Fruit fly (Drosophila melanogaster) whole organism, embryonic: ENCODE measurements around the gene Pstk.
A peak's percentile ranks its signal among the peaks of the same experiment; 100 is the strongest.

Experiments
- Atf-2 ChIP-seq: fragments of 200-800 bp; sonication (Bioruptor generic); optimal IDR thresholded peaks from 2 replicates; lab custom pipeline; 2016; ENCODE audit warnings: missing biosample characterization, missing genetic modification characterization
- CG11723 ChIP-seq: fragments of 200-800 bp; sonication (Bioruptor generic); optimal IDR thresholded peaks from 2 replicates; lab custom pipeline; 2017; ENCODE audit warnings: missing biosample characterization, mild to moderate bottlenecking, missing genetic modification characterization
- CG12071 ChIP-seq: fragments of 200-800 bp; sonication (Bioruptor generic); optimal IDR thresholded peaks from 3 replicates; lab custom pipeline; 2018; ENCODE audit warnings: missing biosample characterization, mild to moderate bottlenecking, missing genetic modification characterization
- CG13287 ChIP-seq: fragments of 200-800 bp; sonication (Bioruptor generic); IDR thresholded peaks from 2 replicates; pipeline ENCODE4 v1.3.6; 2022; ENCODE audit warnings: missing biosample characterization, missing genetic modification characterization; ENCODE audit not compliant: partially characterized antibody
- CG14441 ChIP-seq: fragments of 200-800 bp; sonication (Bioruptor generic); IDR thresholded peaks from 2 replicates; pipeline ENCODE4 v1.3.6; 2022; ENCODE audit warnings: missing biosample characterization, missing genetic modification characterization
- CG15514 ChIP-seq: fragments of 200-800 bp; sonication (Bioruptor generic); optimal IDR thresholded peaks from 3 replicates; lab custom pipeline; 2017; ENCODE audit warnings: missing biosample characterization, missing genetic modification characterization, mild to moderate bottlenecking, moderate library complexity, missing genetic modification reagents
- CG2116 ChIP-seq: fragments of 200-800 bp; sonication (Bioruptor generic); optimal IDR thresholded peaks from 3 replicates; lab custom pipeline; 2018; ENCODE audit warnings: missing biosample characterization, mild to moderate bottlenecking, missing genetic modification characterization
- CG2129 ChIP-seq: fragments of 200-800 bp; sonication (Bioruptor generic); IDR thresholded peaks from 2 replicates; pipeline ENCODE4 v1.3.6; 2022; ENCODE audit warnings: missing biosample characterization, missing genetic modification characterization; ENCODE audit not compliant: partially characterized antibody
- CG2199 ChIP-seq: fragments of 200-800 bp; sonication (Bioruptor generic); IDR thresholded peaks from 3 replicates; pipeline ENCODE4 v1.3.6; 2022; ENCODE audit warnings: missing biosample characterization, missing genetic modification characterization
- CG30020 ChIP-seq: fragments of 200-800 bp; optimal IDR thresholded peaks from 2 replicates; lab custom pipeline; 2019; ENCODE audit warnings: missing biosample characterization, mild to moderate bottlenecking, missing genetic modification characterization, moderate library complexity
- CG6175 ChIP-seq: fragments of 200-800 bp; sonication (Bioruptor generic); IDR thresholded peaks from 3 replicates; pipeline ENCODE4 v1.3.6; 2022; ENCODE audit warnings: missing biosample characterization, missing genetic modification characterization
- CG7963 ChIP-seq: fragments of 200-800 bp; sonication (Bioruptor generic); IDR thresholded peaks from 3 replicates; pipeline ENCODE4 v1.3.6; 2022; ENCODE audit warnings: missing biosample characterization, missing genetic modification characterization; ENCODE audit not compliant: partially characterized antibody
- CG9797 ChIP-seq: fragments of 200-800 bp; sonication (Bioruptor generic); optimal IDR thresholded peaks from 3 replicates; lab custom pipeline; 2018; ENCODE audit warnings: missing biosample characterization, mild to moderate bottlenecking, missing genetic modification characterization
- ERR ChIP-seq: fragments of 200-800 bp; sonication (Bioruptor generic); optimal IDR thresholded peaks from 2 replicates; lab custom pipeline; 2016; ENCODE audit warnings: missing biosample characterization, missing genetic modification characterization
- Gsc ChIP-seq: fragments of 200-800 bp; sonication (Bioruptor generic); IDR thresholded peaks from 2 replicates; pipeline ENCODE4 v1.3.6; 2022; ENCODE audit warnings: missing biosample characterization, missing genetic modification characterization
- H15 ChIP-seq: fragments of 200-800 bp; sonication (Bioruptor generic); IDR thresholded peaks from 3 replicates; pipeline ENCODE4 v1.3.6; 2022; ENCODE audit warnings: missing biosample characterization, missing genetic modification characterization
- HLH3B ChIP-seq: fragments of 200-800 bp; sonication (Bioruptor generic); IDR thresholded peaks from 2 replicates; pipeline ENCODE4 v1.3.6; 2022; ENCODE audit warnings: missing biosample characterization, missing genetic modification characterization
- Hmr ChIP-seq: fragments of 200-800 bp; sonication (Bioruptor generic); optimal IDR thresholded peaks from 3 replicates; lab custom pipeline; 2017; ENCODE audit warnings: mild to moderate bottlenecking, missing biosample characterization, missing genetic modification reagents, missing genetic modification characterization
- MESR4 ChIP-seq: fragments of 200-800 bp; sonication (Bioruptor generic); optimal IDR thresholded peaks from 2 replicates; lab custom pipeline; 2018; ENCODE audit warnings: missing biosample characterization, mild to moderate bottlenecking, missing genetic modification characterization, moderate library complexity
- MTF-1 ChIP-seq: fragments of 200-800 bp; sonication (Bioruptor generic); optimal IDR thresholded peaks from 2 replicates; lab custom pipeline; 2018; ENCODE audit warnings: missing biosample characterization, mild to moderate bottlenecking, missing genetic modification characterization, borderline replicate concordance
- Max ChIP-seq: fragments of 200-800 bp; sonication (Bioruptor generic); optimal IDR thresholded peaks from 2 replicates; lab custom pipeline; 2016; ENCODE audit warnings: missing biosample characterization, mild to moderate bottlenecking, missing genetic modification characterization
- Meics ChIP-seq: fragments of 200-800 bp; sonication (Bioruptor generic); optimal IDR thresholded peaks from 2 replicates; lab custom pipeline; 2017; ENCODE audit warnings: missing biosample characterization, mild to moderate bottlenecking, missing genetic modification characterization
- Six4 ChIP-seq: fragments of 200-800 bp; sonication (Bioruptor generic); optimal IDR thresholded peaks from 2 replicates; lab custom pipeline; 2016; ENCODE audit warnings: missing biosample characterization, missing genetic modification characterization
- Usf ChIP-seq: fragments of 200-800 bp; sonication (Bioruptor generic); optimal IDR thresholded peaks from 2 replicates; lab custom pipeline; 2017; ENCODE audit warnings: missing genotype, missing biosample characterization, missing genetic modification characterization
- Xbp1 ChIP-seq: fragments of 200-800 bp; sonication (Bioruptor generic); optimal IDR thresholded peaks from 3 replicates; lab custom pipeline; 2016; ENCODE audit warnings: missing biosample characterization, mild to moderate bottlenecking, missing genetic modification characterization
- amos ChIP-seq: fragments of 200-800 bp; sonication (Bioruptor generic); IDR thresholded peaks from 2 replicates; pipeline ENCODE4 v1.3.6; 2022; ENCODE audit warnings: missing biosample characterization, missing genetic modification characterization; ENCODE audit not compliant: partially characterized antibody
- ash1 ChIP-seq: fragments of 200-800 bp; sonication (Bioruptor generic); optimal IDR thresholded peaks from 2 replicates; lab custom pipeline; 2018; ENCODE audit warnings: missing biosample characterization, mild to moderate bottlenecking, missing genetic modification characterization
- ato ChIP-seq: fragments of 200-800 bp; sonication (Bioruptor generic); IDR thresholded peaks from 2 replicates; pipeline ENCODE4 v1.3.6; 2022; ENCODE audit warnings: missing biosample characterization, missing genetic modification characterization; ENCODE audit not compliant: partially characterized antibody
- bbx ChIP-seq: fragments of 200-800 bp; sonication (Bioruptor generic); IDR thresholded peaks from 2 replicates; pipeline ENCODE4 v1.3.6; 2022; ENCODE audit warnings: missing biosample characterization, missing genetic modification characterization; ENCODE audit not compliant: partially characterized antibody
- dmrt99B ChIP-seq: fragments of 200-800 bp; sonication (Bioruptor generic); optimal IDR thresholded peaks from 2 replicates; lab custom pipeline; 2018; ENCODE audit warnings: missing biosample characterization, mild to moderate bottlenecking, missing genetic modification characterization, moderate library complexity
- hb ChIP-seq: fragments of 200-800 bp; sonication (Bioruptor generic); IDR thresholded peaks from 3 replicates; pipeline ENCODE4 v1.3.6; 2022; ENCODE audit warnings: missing biosample characterization, missing genetic modification characterization; ENCODE audit not compliant: partially characterized antibody
- knrl ChIP-seq: fragments of 200-800 bp; sonication (Bioruptor generic); IDR thresholded peaks from 3 replicates; pipeline ENCODE4 v1.3.6; 2022; ENCODE audit warnings: missing biosample characterization, missing genetic modification characterization; ENCODE audit not compliant: partially characterized antibody
- nerfin-2 ChIP-seq: fragments of 200-800 bp; sonication (Bioruptor generic); IDR thresholded peaks from 2 replicates; pipeline ENCODE4 v1.3.6; 2022; ENCODE audit warnings: missing biosample characterization, missing genetic modification characterization; ENCODE audit not compliant: partially characterized antibody
- org-1 ChIP-seq: fragments of 200-800 bp; sonication (Bioruptor generic); optimal IDR thresholded peaks from 2 replicates; lab custom pipeline; 2017; ENCODE audit warnings: missing biosample characterization, missing genetic modification characterization
- pfk ChIP-seq: fragments of 200-800 bp; sonication (Bioruptor generic); optimal IDR thresholded peaks from 2 replicates; lab custom pipeline; 2018; ENCODE audit warnings: missing biosample characterization, mild to moderate bottlenecking, missing genetic modification characterization, moderate library complexity
- ro ChIP-seq: fragments of 200-800 bp; sonication (Bioruptor generic); IDR thresholded peaks from 2 replicates; pipeline ENCODE4 v1.3.6; 2022; ENCODE audit warnings: missing biosample characterization, missing genetic modification characterization
- run ChIP-seq: fragments of 200-800 bp; sonication (Bioruptor generic); optimal IDR thresholded peaks from 3 replicates; lab custom pipeline; 2018; ENCODE audit warnings: missing biosample characterization, mild to moderate bottlenecking, missing genetic modification characterization
- sc ChIP-seq, 3 experiments: fragments of >200 bp in 2 of 3; fragments of 200-800 bp in 1 of 3; sonication (Bioruptor generic) in 1 of 3; optimal IDR thresholded peaks; 2 replicates in 2 of 3; 3 replicates in 1 of 3; lab custom pipeline; 2017; ENCODE audit warnings: mild to moderate bottlenecking in 1 of 3, missing biosample characterization in 1 of 3, missing genetic modification characterization in 1 of 3, missing genetic modification reagents in 1 of 3
- seq ChIP-seq: fragments of 200-800 bp; sonication (Bioruptor generic); IDR thresholded peaks from 2 replicates; pipeline ENCODE4 v1.3.6; 2022; ENCODE audit warnings: missing biosample characterization, missing genetic modification characterization
- sima ChIP-seq: fragments of 200-800 bp; sonication (Bioruptor generic); optimal IDR thresholded peaks from 2 replicates; lab custom pipeline; 2016; ENCODE audit warnings: missing biosample characterization, missing genetic modification characterization
- slbo ChIP-seq: fragments of 200-800 bp; sonication (Bioruptor generic); IDR thresholded peaks from 2 replicates; pipeline ENCODE4 v1.3.6; 2022; ENCODE audit warnings: missing biosample characterization, missing genetic modification characterization
- slp2 ChIP-seq: fragments of 200-800 bp; sonication (Bioruptor generic); optimal IDR thresholded peaks from 2 replicates; lab custom pipeline; 2016; ENCODE audit warnings: missing biosample characterization, missing genetic modification characterization
- sna ChIP-seq: fragments of 200-800 bp; sonication (Bioruptor generic); IDR thresholded peaks from 2 replicates; pipeline ENCODE4 v1.3.6; 2022; ENCODE audit warnings: missing biosample characterization, missing genetic modification characterization; ENCODE audit not compliant: partially characterized antibody
- sob ChIP-seq: fragments of 200-800 bp; sonication (Bioruptor generic); IDR thresholded peaks from 2 replicates; pipeline ENCODE4 v1.3.6; 2022; ENCODE audit warnings: missing biosample characterization, missing genetic modification characterization
- trh ChIP-seq: fragments of 200-800 bp; sonication (Bioruptor generic); optimal IDR thresholded peaks from 2 replicates; lab custom pipeline; 2016; ENCODE audit warnings: missing biosample characterization, missing genetic modification characterization
- unc-4 ChIP-seq: fragments of 200-800 bp; sonication (Bioruptor generic); IDR thresholded peaks from 2 replicates; pipeline ENCODE4 v1.3.6; 2022; ENCODE audit warnings: missing biosample characterization, missing genetic modification characterization; ENCODE audit not compliant: partially characterized antibody
- z ChIP-seq: fragments of 200-800 bp; sonication (Bioruptor generic); IDR thresholded peaks from 3 replicates; pipeline ENCODE4 v1.3.6; 2022; ENCODE audit warnings: missing biosample characterization, missing genetic modification characterization
- zen2 ChIP-seq: fragments of 200-800 bp; sonication (Bioruptor generic); IDR thresholded peaks from 3 replicates; pipeline ENCODE4 v1.3.6; 2022; ENCODE audit warnings: missing biosample characterization, missing genetic modification characterization; ENCODE audit not compliant: partially characterized antibody

Gene Pstk

dm6 chrX:19618183-19618740, at the start of gene Pstk, which contains the start of gene Tim9b (continued):
- TF ChIP-seq z (GFP tag; lab: Robert Waterston, UW), result no peak
- no peak for TF ChIP-seq HLH3B (GFP tag; lab: Robert Waterston, UW)
- TF ChIP-seq sob, result no peak
- no peak for TF ChIP-seq Gsc
- no peak for TF ChIP-seq slbo (GFP tag; lab: Robert Waterston, UW)
- no peak for TF ChIP-seq CG6175 (GFP tag; lab: Robert Waterston, UW)
- peak; percentile 21; the same call in 1 of the 2 replicates for TF ChIP-seq ato (GFP tag; lab: Robert Waterston, UW)
- TF ChIP-seq CG12071 (GFP tag; lab: Kevin White, UChicago), result no peak
- TF ChIP-seq nerfin-2, result peak; percentile 29; the same call in 1 of the 2 replicates
- peak; percentile 28 for TF ChIP-seq pfk (GFP tag; lab: Kevin White, UChicago)
- TF ChIP-seq Usf (GFP tag; lab: Kevin White, UChicago), result no peak
- TF ChIP-seq amos (GFP tag; lab: Robert Waterston, UW), result peak; percentile 48; the same call in 1 of the 2 replicates
- TF ChIP-seq ro, result no peak
- TF ChIP-seq sima (GFP tag; lab: Kevin White, UChicago), result no peak
- TF ChIP-seq MTF-1, result no peak
- TF ChIP-seq seq (GFP tag; lab: Robert Waterston, UW), result no peak
- no peak for TF ChIP-seq run (tag; lab: Kevin White, UChicago)
- peak; percentile 58; the same call in 2 of the 3 replicates for TF ChIP-seq hb (GFP tag; lab: Robert Waterston, UW)
- TF ChIP-seq sna (GFP tag; lab: Robert Waterston, UW), result 0 out of 2 replicates have a peak, but pooled peaks have one; percentile 46
- TF ChIP-seq MESR4 (GFP tag; lab: Kevin White, UChicago), result peak; percentile 46
- TF ChIP-seq knrl, result no peak
- TF ChIP-seq Xbp1 (GFP tag; lab: Kevin White, UChicago), result no peak
- no peak for TF ChIP-seq sc (optimal IDR thresholded peaks at IDR 0.05; lab: Kevin White, UChicago)
- TF ChIP-seq sc (GFP tag; optimal IDR thresholded peaks at IDR 0.05; lab: Kevin White, UChicago), result no peak
- TF ChIP-seq bbx (GFP tag; lab: Robert Waterston, UW), result peak; percentile 73
- TF ChIP-seq H15 (GFP tag; lab: Robert Waterston, UW), result no peak
- TF ChIP-seq Hmr, result no peak
- no peak for TF ChIP-seq dmrt99B (tag; lab: Kevin White, UChicago)
- TF ChIP-seq CG9797, result no peak
- TF ChIP-seq org-1 (GFP tag; lab: Kevin White, UChicago), result no peak
- TF ChIP-seq Meics (GFP tag; lab: Kevin White, UChicago), result no peak
- TF ChIP-seq CG7963 (GFP tag; lab: Robert Waterston, UW), result peak; percentile 69
- TF ChIP-seq ERR (GFP tag; lab: Kevin White, UChicago), result no peak
- TF ChIP-seq CG15514, result no peak
- TF ChIP-seq CG13287 (GFP tag; lab: Robert Waterston, UW), result peak; percentile 67
- peak; percentile 45; the same call in 2 of the 3 replicates for TF ChIP-seq zen2 (GFP tag; lab: Robert Waterston, UW)
- TF ChIP-seq ash1, result no peak
- no peak for TF ChIP-seq CG30020
- 0 out of 2 replicates have a peak, but pooled peaks have one; percentile 15 for TF ChIP-seq CG2129 (GFP tag; lab: Robert Waterston, UW)
- TF ChIP-seq trh (GFP tag; lab: Kevin White, UChicago), result no peak
- no peak for TF ChIP-seq CG14441 (GFP tag; lab: Robert Waterston, UW)
- TF ChIP-seq CG2116 (GFP tag; lab: Kevin White, UChicago), result peak; percentile 89
- no peak for TF ChIP-seq Six4 (GFP tag; lab: Kevin White, UChicago)
- TF ChIP-seq CG11723 (GFP tag; lab: Kevin White, UChicago), result no peak
- TF ChIP-seq slp2 (GFP tag; lab: Kevin White, UChicago), result no peak
- TF ChIP-seq Atf-2 (GFP tag; lab: Kevin White, UChicago), result no peak
- TF ChIP-seq unc-4 (GFP tag; lab: Robert Waterston, UW), result peak; percentile 46; the same call in 1 of the 2 replicates
- no peak for TF ChIP-seq Max (GFP tag; lab: Kevin White, UChicago)
- no peak for TF ChIP-seq CG2199
